Fruit fly (Drosophila melanogaster): ENCODE results near the gene 5-HT7.

The 5-HT7 gene

dm6 chr3R:31059807-31060707 is 43.4 kb upstream of the 5-HT7 start:
- TF ChIP-seq HLH106 (tag; optimal IDR thresholded peaks at IDR 0.05) (peak; percentile 25), Abd-B (GFP tag; optimal IDR thresholded peaks at IDR 0.05) (no peak), pan (optimal IDR thresholded peaks at IDR 0.05) (peak; percentile 45), woc (GFP tag; optimal IDR thresholded peaks at IDR 0.05) (no peak), brk (GFP tag; optimal IDR thresholded peaks at IDR 0.05) (no peak), usp (GFP tag; optimal IDR thresholded peaks at IDR 0.05) (no peak), CrebA (GFP tag; optimal IDR thresholded peaks at IDR 0.05; ENCODE audit: borderline replicate concordance) (no peak), CG32264 (GFP tag; optimal IDR thresholded peaks at IDR 0.05) (peak; percentile 7), Dfd (GFP tag; optimal IDR thresholded peaks at IDR 0.05) (no peak), h (GFP tag; optimal IDR thresholded peaks at IDR 0.05) (no peak), Hr83 (GFP tag; optimal IDR thresholded peaks at IDR 0.05; ENCODE audit: poor library complexity, severe bottlenecking) (no peak), psq (GFP tag; optimal IDR thresholded peaks at IDR 0.05) (peak; percentile 52), CG9705 (GFP tag; optimal IDR thresholded peaks at IDR 0.05) (no peak), fru (GFP tag; optimal IDR thresholded peaks at IDR 0.05) (peak; percentile 20), jim (GFP tag; optimal IDR thresholded peaks at IDR 0.05) (no peak), foxo (GFP tag; optimal IDR thresholded peaks at IDR 0.05) (peak in 1 of 2 experiments; percentile 33), br (GFP tag; optimal IDR thresholded peaks at IDR 0.05) (no peak), Dif (GFP tag; optimal IDR thresholded peaks at IDR 0.05; ENCODE audit: partially characterized antibody) (no peak), rgr (GFP tag; optimal IDR thresholded peaks at IDR 0.05) (no peak)

dm6 chr3R:31059036-31059806 is 42.5 kb upstream of the 5-HT7 start:
- TF ChIP-seq Vsx2 (GFP tag; optimal IDR thresholded peaks at IDR 0.05; ENCODE audit: partially characterized antibody) = no peak
- no peak for TF ChIP-seq pan (optimal IDR thresholded peaks at IDR 0.05)
- TF ChIP-seq dl (GFP tag; optimal IDR thresholded peaks at IDR 0.05; ENCODE audit: insufficient read depth in 1 of 2, partially characterized antibody in 2 of 2) = peak in 1 of 2 experiments; percentile 4
- peak; percentile 53 for TF ChIP-seq Jra (GFP tag; optimal IDR thresholded peaks at IDR 0.05)
- peak; percentile 70 for TF ChIP-seq ey (GFP tag; optimal IDR thresholded peaks at IDR 0.05)
- TF ChIP-seq Rel (GFP tag; optimal IDR thresholded peaks at IDR 0.05) = no peak
- peak; percentile 40 for TF ChIP-seq Rel (tag; optimal IDR thresholded peaks at IDR 0.05)
- TF ChIP-seq sv (GFP tag; optimal IDR thresholded peaks at IDR 0.05) = no peak
- peak; percentile 90 for TF ChIP-seq Sp1 (GFP tag; optimal IDR thresholded peaks at IDR 0.05)
- peak; percentile 83 for TF ChIP-seq brk (GFP tag; optimal IDR thresholded peaks at IDR 0.05)
- no peak for TF ChIP-seq Abd-B (GFP tag; optimal IDR thresholded peaks at IDR 0.05)
- TF ChIP-seq Myc (optimal IDR thresholded peaks at IDR 0.05) = no peak
- peak; percentile 72 for TF ChIP-seq dmrt93B (GFP tag; optimal IDR thresholded peaks at IDR 0.05)
- peak; percentile 39 for TF ChIP-seq CG9705 (GFP tag; optimal IDR thresholded peaks at IDR 0.05)
- TF ChIP-seq usp (GFP tag; optimal IDR thresholded peaks at IDR 0.05) = no peak
- peak; percentile 81 for TF ChIP-seq fru (GFP tag; optimal IDR thresholded peaks at IDR 0.05)
- TF ChIP-seq Mio (GFP tag; optimal IDR thresholded peaks at IDR 0.05) = peak; percentile 4
- TF ChIP-seq lola (GFP tag; optimal IDR thresholded peaks at IDR 0.05) = no peak
- peak; percentile 75 for TF ChIP-seq sage (GFP tag; optimal IDR thresholded peaks at IDR 0.05)
- TF ChIP-seq Hnf4 (GFP tag; optimal IDR thresholded peaks at IDR 0.05) = peak; percentile 74
- no peak for TF ChIP-seq Hr78 (GFP tag; optimal IDR thresholded peaks at IDR 0.05)
- peak; percentile 89 for TF ChIP-seq h (GFP tag; optimal IDR thresholded peaks at IDR 0.05)
- TF ChIP-seq Dif (GFP tag; optimal IDR thresholded peaks at IDR 0.05; ENCODE audit: partially characterized antibody) = peak; percentile 70
- TF ChIP-seq GATAd (GFP tag; optimal IDR thresholded peaks at IDR 0.05) = no peak
- TF ChIP-seq Dfd (GFP tag; optimal IDR thresholded peaks at IDR 0.05) = no peak
- peak; percentile 50 for TF ChIP-seq tai (GFP tag; optimal IDR thresholded peaks at IDR 0.05)
- TF ChIP-seq CG32264 (GFP tag; optimal IDR thresholded peaks at IDR 0.05) = peak; percentile 35
- TF ChIP-seq foxo (GFP tag; optimal IDR thresholded peaks at IDR 0.05) = peak in 1 of 2 experiments; percentile 91
- peak; percentile 89 for TF ChIP-seq rgr (GFP tag; optimal IDR thresholded peaks at IDR 0.05)
- peak; percentile 86 for TF ChIP-seq psq (GFP tag; optimal IDR thresholded peaks at IDR 0.05)
- TF ChIP-seq br (GFP tag; optimal IDR thresholded peaks at IDR 0.05) = peak; percentile 66
- TF ChIP-seq OdsH (GFP tag; optimal IDR thresholded peaks at IDR 0.05) = peak; percentile 89
- no peak for TF ChIP-seq jim (GFP tag; optimal IDR thresholded peaks at IDR 0.05)
- TF ChIP-seq woc (GFP tag; optimal IDR thresholded peaks at IDR 0.05) = no peak
- TF ChIP-seq HLH106 (tag; optimal IDR thresholded peaks at IDR 0.05) = peak; percentile 89

Data from whole organism, wandering third instar larva.